Fruit fly (Drosophila melanogaster) whole organism, embryonic: Measurements from ENCODE around the gene snk.

ENCODE experiments used
- CG10209 ChIP-seq: fragments of 200-800 bp; sonication (Bioruptor generic); optimal IDR thresholded peaks from 3 replicates; lab custom pipeline; 2017; ENCODE audit warnings: missing biosample characterization, mild to moderate bottlenecking, missing genetic modification characterization, missing genetic modification reagents
- CG13296 ChIP-seq: fragments of 200-800 bp; sonication (Bioruptor generic); optimal IDR thresholded peaks from 3 replicates; lab custom pipeline; 2018; ENCODE audit warnings: missing biosample characterization, mild to moderate bottlenecking, missing genetic modification characterization
- CG14441 ChIP-seq: fragments of 200-800 bp; sonication (Bioruptor generic); IDR thresholded peaks from 2 replicates; pipeline ENCODE4 v1.3.6; 2022; ENCODE audit warnings: missing biosample characterization, missing genetic modification characterization
- CG14860 ChIP-seq: fragments of 200-800 bp; sonication (Bioruptor generic); IDR thresholded peaks from 3 replicates; pipeline ENCODE4 v1.3.6; 2022; ENCODE audit warnings: missing biosample characterization, missing genetic modification characterization; ENCODE audit not compliant: partially characterized antibody
- CG15479 ChIP-seq: fragments of 200-800 bp; sonication (Bioruptor generic); optimal IDR thresholded peaks from 3 replicates; lab custom pipeline; 2019; ENCODE audit warnings: missing biosample characterization, mild to moderate bottlenecking, missing genetic modification characterization, moderate library complexity
- CG17328 ChIP-seq: fragments of 200-800 bp; sonication (Bioruptor generic); IDR thresholded peaks from 2 replicates; pipeline ENCODE4 v1.3.6; 2022; ENCODE audit warnings: missing biosample characterization, missing genetic modification characterization
- CG17385 ChIP-seq: fragments of 200-800 bp; sonication (Bioruptor generic); optimal IDR thresholded peaks from 3 replicates; lab custom pipeline; 2018; ENCODE audit warnings: missing biosample characterization, mild to moderate bottlenecking, missing genetic modification characterization
- CG17568 ChIP-seq: fragments of 200-800 bp; sonication (Bioruptor generic); optimal IDR thresholded peaks from 2 replicates; lab custom pipeline; 2018; ENCODE audit warnings: missing biosample characterization, mild to moderate bottlenecking, missing genetic modification characterization, moderate library complexity
- CG1832 ChIP-seq: fragments of 200-800 bp; sonication (Bioruptor generic); optimal IDR thresholded peaks from 2 replicates; lab custom pipeline; 2017; ENCODE audit warnings: missing biosample characterization, mild to moderate bottlenecking, missing genetic modification characterization, inconsistent platforms
- CG2120 ChIP-seq: fragments of 200-800 bp; sonication (Bioruptor generic); optimal IDR thresholded peaks from 3 replicates; lab custom pipeline; 2016; ENCODE audit warnings: missing biosample characterization, missing genetic modification characterization
- CG2202 ChIP-seq: fragments of 200-800 bp; sonication (Bioruptor generic); optimal IDR thresholded peaks from 2 replicates; lab custom pipeline; 2018; ENCODE audit warnings: missing biosample characterization, mild to moderate bottlenecking, missing genetic modification characterization
- CG2678 ChIP-seq: fragments of 200-800 bp; sonication (Bioruptor generic); optimal IDR thresholded peaks from 3 replicates; lab custom pipeline; 2019; ENCODE audit warnings: missing biosample characterization, mild to moderate bottlenecking, missing genetic modification characterization, moderate library complexity
- CG3281 ChIP-seq: fragments of 200-800 bp; sonication (Bioruptor generic); optimal IDR thresholded peaks from 3 replicates; lab custom pipeline; 2017; ENCODE audit warnings: missing biosample characterization, mild to moderate bottlenecking, missing genetic modification characterization
- CG4282 ChIP-seq: fragments of 200-800 bp; sonication (Bioruptor generic); optimal IDR thresholded peaks from 2 replicates; lab custom pipeline; 2016; ENCODE audit warnings: missing biosample characterization, missing genetic modification characterization
- CG4360 ChIP-seq: fragments of 200-800 bp; sonication (Bioruptor generic); IDR thresholded peaks from 2 replicates; pipeline ENCODE4 v1.3.6; 2022; ENCODE audit warnings: missing biosample characterization, missing genetic modification characterization
- CG6791 ChIP-seq: fragments of 200-800 bp; sonication (Bioruptor generic); IDR thresholded peaks from 3 replicates; pipeline ENCODE4 v1.3.6; 2022; ENCODE audit warnings: missing biosample characterization, missing genetic modification characterization; ENCODE audit not compliant: partially characterized antibody
- CG7963 ChIP-seq: fragments of 200-800 bp; sonication (Bioruptor generic); IDR thresholded peaks from 3 replicates; pipeline ENCODE4 v1.3.6; 2022; ENCODE audit warnings: missing biosample characterization, missing genetic modification characterization; ENCODE audit not compliant: partially characterized antibody
- CG8478 ChIP-seq: fragments of >200 bp; optimal IDR thresholded peaks from 2 replicates; lab custom pipeline; 2018
- CoRest ChIP-seq: fragments of 200-800 bp; sonication (Bioruptor generic); optimal IDR thresholded peaks from 3 replicates; lab custom pipeline; 2018; ENCODE audit warnings: missing biosample characterization, mild to moderate bottlenecking, missing genetic modification characterization, moderate library complexity
- D ChIP-seq, 2 experiments: fragments of 200-800 bp in 1 of 2; fragments of >200 bp in 1 of 2; sonication (Bioruptor generic) in 1 of 2; optimal IDR thresholded peaks; 2 replicates in 1 of 2; 3 replicates in 1 of 2; lab custom pipeline; 2017; ENCODE audit warnings: mild to moderate bottlenecking in 1 of 2, missing biosample characterization in 1 of 2, missing genetic modification characterization in 1 of 2, missing genetic modification reagents in 1 of 2
- Doc3 ChIP-seq: fragments of 200-800 bp; sonication (Bioruptor generic); IDR thresholded peaks from 3 replicates; pipeline ENCODE4 v1.3.6; 2022; ENCODE audit warnings: missing biosample characterization, missing genetic modification characterization; ENCODE audit not compliant: partially characterized antibody
- Hr78 ChIP-seq, 2 experiments: fragments of 200-800 bp in 1 of 2; fragments of >200 bp in 1 of 2; sonication (Bioruptor generic) in 1 of 2; optimal IDR thresholded peaks; 2 replicates each; lab custom pipeline; 2017 to 2019; ENCODE audit warnings: missing biosample characterization in 2 of 2, missing genetic modification characterization in 2 of 2, mild to moderate bottlenecking in 1 of 2, moderate library complexity in 1 of 2
- Jarid2 ChIP-seq: fragments of 200-800 bp; sonication (Bioruptor generic); optimal IDR thresholded peaks from 3 replicates; lab custom pipeline; 2017; ENCODE audit warnings: mild to moderate bottlenecking, missing biosample characterization, missing genetic modification reagents, missing genetic modification characterization
- Mrtf ChIP-seq: fragments of 200-800 bp; sonication (Bioruptor generic); IDR thresholded peaks from 3 replicates; pipeline ENCODE4 v1.3.6; 2022; ENCODE audit warnings: missing biosample characterization, missing genetic modification characterization
- NFAT ChIP-seq: fragments of 200-800 bp; sonication (Bioruptor generic); IDR thresholded peaks from 2 replicates; pipeline ENCODE4 v1.3.6; 2022; ENCODE audit warnings: missing biosample characterization, missing genetic modification characterization
- Nf-YB ChIP-seq: fragments of 200-800 bp; sonication (Bioruptor generic); optimal IDR thresholded peaks from 3 replicates; lab custom pipeline; 2019; ENCODE audit warnings: missing biosample characterization, mild to moderate bottlenecking, missing genetic modification characterization, moderate library complexity
- Nf-YC ChIP-seq: fragments of 200-800 bp; optimal IDR thresholded peaks from 3 replicates; lab custom pipeline; 2019; ENCODE audit warnings: missing biosample characterization, mild to moderate bottlenecking, missing genetic modification characterization, moderate library complexity
- Taf1 ChIP-seq: fragments of 200-800 bp; sonication (Bioruptor generic); IDR thresholded peaks from 2 replicates; pipeline ENCODE4 v1.3.6; 2022; ENCODE audit warnings: missing biosample characterization, missing genetic modification characterization
- bbx ChIP-seq: fragments of 200-800 bp; sonication (Bioruptor generic); IDR thresholded peaks from 2 replicates; pipeline ENCODE4 v1.3.6; 2022; ENCODE audit warnings: missing biosample characterization, missing genetic modification characterization; ENCODE audit not compliant: partially characterized antibody
- cato ChIP-seq: fragments of 200-800 bp; sonication (Bioruptor generic); optimal IDR thresholded peaks from 2 replicates; lab custom pipeline; 2016; ENCODE audit warnings: missing biosample characterization, missing genetic modification characterization, borderline replicate concordance
- cg ChIP-seq: fragments of 200-800 bp; sonication (Bioruptor generic); optimal IDR thresholded peaks from 3 replicates; lab custom pipeline; 2019; ENCODE audit warnings: missing biosample characterization, mild to moderate bottlenecking, missing genetic modification characterization, moderate library complexity
- ci ChIP-seq: fragments of 200-800 bp; sonication (Bioruptor generic); IDR thresholded peaks from 3 replicates; pipeline ENCODE4 v1.3.6; 2022; ENCODE audit warnings: missing biosample characterization, missing genetic modification characterization
- crol ChIP-seq: fragments of 200-800 bp; sonication (Bioruptor generic); IDR thresholded peaks from 2 replicates; pipeline ENCODE4 v1.3.6; 2022; ENCODE audit warnings: missing biosample characterization, missing genetic modification characterization
- crp ChIP-seq, 2 experiments: fragments of 200-800 bp; sonication (Bioruptor generic); optimal IDR thresholded peaks; 2 replicates in 1 of 2; 3 replicates in 1 of 2; lab custom pipeline; 2017; ENCODE audit warnings: missing biosample characterization in 2 of 2, missing genetic modification characterization in 2 of 2, mild to moderate bottlenecking in 1 of 2, moderate library complexity in 1 of 2
- dati ChIP-seq: fragments of 200-800 bp; sonication (Bioruptor generic); IDR thresholded peaks from 2 replicates; pipeline ENCODE4 v1.3.6; 2022; ENCODE audit warnings: missing biosample characterization, missing genetic modification characterization
- dmrt11E ChIP-seq: fragments of 200-800 bp; sonication (Bioruptor generic); optimal IDR thresholded peaks from 3 replicates; lab custom pipeline; 2018; ENCODE audit warnings: missing biosample characterization, mild to moderate bottlenecking, missing genetic modification characterization, moderate library complexity
- kni ChIP-seq: fragments of 200-800 bp; sonication (Bioruptor generic); optimal IDR thresholded peaks from 3 replicates; lab custom pipeline; 2017; ENCODE audit warnings: mild to moderate bottlenecking, missing biosample characterization, missing genetic modification reagents, missing genetic modification characterization
- nom ChIP-seq: fragments of 200-800 bp; sonication (Bioruptor generic); optimal IDR thresholded peaks from 2 replicates; lab custom pipeline; 2017; ENCODE audit warnings: missing biosample characterization, missing genetic modification characterization, mild to moderate bottlenecking, moderate library complexity, missing genetic modification reagents
- oc ChIP-seq: fragments of 200-800 bp; sonication (Bioruptor generic); optimal IDR thresholded peaks from 2 replicates; lab custom pipeline; 2018; ENCODE audit warnings: missing biosample characterization, mild to moderate bottlenecking, missing genetic modification characterization, moderate library complexity
- phol ChIP-seq: fragments of 200-800 bp; sonication (Bioruptor generic); optimal IDR thresholded peaks from 3 replicates; lab custom pipeline; 2018; ENCODE audit warnings: missing biosample characterization, mild to moderate bottlenecking, missing genetic modification characterization, moderate library complexity
- pros ChIP-seq: fragments of 200-800 bp; sonication (Bioruptor generic); optimal IDR thresholded peaks from 3 replicates; lab custom pipeline; 2019; ENCODE audit warnings: missing biosample characterization, mild to moderate bottlenecking, missing genetic modification characterization, moderate library complexity
- row ChIP-seq: fragments of 200-800 bp; sonication (Bioruptor generic); IDR thresholded peaks from 3 replicates; pipeline ENCODE4 v1.3.6; 2022; ENCODE audit warnings: missing biosample characterization, missing genetic modification characterization
- seq ChIP-seq: fragments of 200-800 bp; sonication (Bioruptor generic); IDR thresholded peaks from 2 replicates; pipeline ENCODE4 v1.3.6; 2022; ENCODE audit warnings: missing biosample characterization, missing genetic modification characterization
- tll ChIP-seq, 2 experiments: fragments of 200-800 bp in 1 of 2; fragments of >200 bp in 1 of 2; sonication (Bioruptor generic) in 1 of 2; optimal IDR thresholded peaks; 2 replicates each; lab custom pipeline; 2017 to 2019; ENCODE audit warnings: missing biosample characterization in 2 of 2, missing genetic modification characterization in 2 of 2, mild to moderate bottlenecking in 1 of 2, moderate library complexity in 1 of 2
- yki ChIP-seq: fragments of >200 bp; optimal IDR thresholded peaks from 3 replicates; lab custom pipeline; 2018
- z ChIP-seq: fragments of 200-800 bp; sonication (Bioruptor generic); IDR thresholded peaks from 3 replicates; pipeline ENCODE4 v1.3.6; 2022; ENCODE audit warnings: missing biosample characterization, missing genetic modification characterization
- zen ChIP-seq: fragments of 200-800 bp; sonication (Bioruptor generic); optimal IDR thresholded peaks from 3 replicates; lab custom pipeline; 2018; ENCODE audit warnings: missing biosample characterization, mild to moderate bottlenecking, missing genetic modification characterization, moderate library complexity

The snk gene

dm6 chr3R:13065180-13065757 lies 22.7 kb upstream of the snk start:
- no peak for TF ChIP-seq CG10209
- TF ChIP-seq CG17328 (GFP tag; lab: Robert Waterston, UW), result no peak
- peak; percentile 29 for TF ChIP-seq CG17385 (GFP tag; lab: Kevin White, UChicago)
- peak; percentile 40; the same call in 1 of the 2 replicates for TF ChIP-seq bbx
- peak; percentile 56; the same call in 1 of the 3 replicates for TF ChIP-seq z
- TF ChIP-seq CG3281 (GFP tag; lab: Kevin White, UChicago), result no peak
- peak; percentile 10 for TF ChIP-seq pros (GFP tag; lab: Kevin White, UChicago)
- TF ChIP-seq Nf-YB (GFP tag; lab: Kevin White, UChicago), result peak; percentile 94
- no peak for TF ChIP-seq CG14441 (GFP tag; lab: Robert Waterston, UW)
- peak; percentile 30; the same call in 1 of the 2 replicates for TF ChIP-seq seq
- peak in 1 of 2 experiments; percentile 52 for TF ChIP-seq tll (GFP tag; optimal IDR thresholded peaks at IDR 0.05; lab: Kevin White, UChicago)
- no peak for TF ChIP-seq CG2678 (tag; lab: Kevin White, UChicago)
- no peak for TF ChIP-seq Taf1 (GFP tag; lab: Robert Waterston, UW)
- no peak for TF ChIP-seq Hr78 (GFP tag; optimal IDR thresholded peaks at IDR 0.05; lab: Kevin White, UChicago)
- TF ChIP-seq crol, result peak; percentile 37; the same call in 1 of the 2 replicates
- no peak for TF ChIP-seq dati (GFP tag; lab: Robert Waterston, UW)
- TF ChIP-seq D (optimal IDR thresholded peaks at IDR 0.05; lab: Kevin White, UChicago), result peak; percentile 69
- no peak for TF ChIP-seq D (GFP tag; optimal IDR thresholded peaks at IDR 0.05; lab: Kevin White, UChicago)
- no peak for TF ChIP-seq CG17568 (GFP tag; lab: Kevin White, UChicago)
- TF ChIP-seq NFAT (GFP tag; lab: Robert Waterston, UW), result no peak
- peak; percentile 90 for TF ChIP-seq CG4282 (GFP tag; lab: Kevin White, UChicago)
- peak; percentile 71 for TF ChIP-seq row (GFP tag; lab: Robert Waterston, UW)
- TF ChIP-seq crp (GFP tag; optimal IDR thresholded peaks at IDR 0.05; lab: Kevin White, UChicago), result no peak
- TF ChIP-seq CoRest (tag; lab: Kevin White, UChicago), result peak; percentile 25
- TF ChIP-seq CG8478 (lab: Kevin White, UChicago), result peak; percentile 71
- peak; percentile 69 for TF ChIP-seq zen
- TF ChIP-seq ci (GFP tag; lab: Robert Waterston, UW), result peak; percentile 24; the same call in 1 of the 3 replicates
- TF ChIP-seq Mrtf (GFP tag; lab: Robert Waterston, UW), result 0 out of 3 replicates have a peak, but pooled peaks have one; percentile 27
- TF ChIP-seq nom (GFP tag; lab: Kevin White, UChicago), result no peak
- TF ChIP-seq CG15479, result peak; percentile 56
- no peak for TF ChIP-seq CG2202 (tag; lab: Kevin White, UChicago)
- peak; percentile 26; the same call in 1 of the 3 replicates for TF ChIP-seq CG14860 (GFP tag; lab: Robert Waterston, UW)
- no peak for TF ChIP-seq cato (GFP tag; lab: Kevin White, UChicago)
- peak; percentile 77 for TF ChIP-seq kni
- no peak for TF ChIP-seq dmrt11E (tag; lab: Kevin White, UChicago)
- TF ChIP-seq CG2120, result no peak
- TF ChIP-seq Jarid2 (GFP tag; lab: Kevin White, UChicago), result peak; percentile 15
- no peak for TF ChIP-seq CG4360 (GFP tag; lab: Robert Waterston, UW)
- peak; percentile 6 for TF ChIP-seq yki
- peak; percentile 95 for TF ChIP-seq cg
- TF ChIP-seq oc, result peak; percentile 43
- TF ChIP-seq Nf-YC (tag; lab: Kevin White, UChicago), result peak; percentile 92
- TF ChIP-seq CG7963 (GFP tag; lab: Robert Waterston, UW), result peak; percentile 44; the same call in 1 of the 3 replicates
- 0 out of 3 replicates have a peak, but pooled peaks have one; percentile 39 for TF ChIP-seq CG6791 (GFP tag; lab: Robert Waterston, UW)
- TF ChIP-seq Doc3 (GFP tag; lab: Robert Waterston, UW), result no peak
- peak; percentile 27 for TF ChIP-seq phol
- no peak for TF ChIP-seq CG1832 (GFP tag; lab: Kevin White, UChicago)
- TF ChIP-seq CG13296 (GFP tag; lab: Kevin White, UChicago), result no peak
